Fruit fly (Drosophila melanogaster) whole organism, embryonic: ENCODE measurements around the gene TotA.

Experiments
- CG10431 ChIP-seq: fragments of 200-800 bp; sonication (Bioruptor generic); optimal IDR thresholded peaks from 3 replicates; lab custom pipeline; 2018; ENCODE audit warnings: missing biosample characterization, mild to moderate bottlenecking, missing genetic modification characterization
- CG13424 ChIP-seq: fragments of 200-800 bp; sonication (Bioruptor generic); optimal IDR thresholded peaks from 2 replicates; lab custom pipeline; 2019; ENCODE audit warnings: missing biosample characterization, mild to moderate bottlenecking, missing genetic modification characterization, moderate library complexity
- CG30403 ChIP-seq: fragments of 200-800 bp; sonication (Bioruptor generic); optimal IDR thresholded peaks from 3 replicates; lab custom pipeline; 2016; ENCODE audit warnings: missing biosample characterization, missing genetic modification characterization
- CG3163 ChIP-seq: fragments of 200-800 bp; sonication (Bioruptor generic); optimal IDR thresholded peaks from 3 replicates; lab custom pipeline; 2016; ENCODE audit warnings: missing biosample characterization, missing genetic modification characterization
- CG6765 ChIP-seq: fragments of 200-800 bp; sonication (Bioruptor generic); optimal IDR thresholded peaks from 3 replicates; lab custom pipeline; 2017; ENCODE audit warnings: missing biosample characterization, mild to moderate bottlenecking, missing genetic modification characterization
- CG6854 ChIP-seq: fragments of 200-800 bp; sonication (Bioruptor generic); optimal IDR thresholded peaks from 3 replicates; lab custom pipeline; 2017; ENCODE audit warnings: missing biosample characterization, mild to moderate bottlenecking, missing genetic modification characterization
- Mad ChIP-seq: fragments of 200-800 bp; sonication (Bioruptor generic); optimal IDR thresholded peaks from 2 replicates; lab custom pipeline; 2016; ENCODE audit warnings: missing biosample characterization, missing genetic modification characterization
- dmrt11E ChIP-seq: fragments of 200-800 bp; sonication (Bioruptor generic); optimal IDR thresholded peaks from 3 replicates; lab custom pipeline; 2018; ENCODE audit warnings: missing biosample characterization, mild to moderate bottlenecking, missing genetic modification characterization, moderate library complexity
- odd ChIP-seq: fragments of 200-800 bp; sonication (Bioruptor generic); optimal IDR thresholded peaks from 2 replicates; lab custom pipeline; 2017; ENCODE audit warnings: missing biosample characterization, mild to moderate bottlenecking, missing genetic modification characterization
- scrt ChIP-seq: fragments of 200-800 bp; sonication (Bioruptor generic); optimal IDR thresholded peaks from 2 replicates; lab custom pipeline; 2018; ENCODE audit warnings: missing biosample characterization, mild to moderate bottlenecking, missing genetic modification characterization, moderate library complexity
- sim ChIP-seq: fragments of 200-800 bp; sonication (Bioruptor generic); IDR thresholded peaks from 2 replicates; pipeline ENCODE4 v1.3.6; 2022; ENCODE audit warnings: missing biosample characterization, missing genetic modification characterization
- stc ChIP-seq: fragments of 200-800 bp; sonication (Bioruptor generic); IDR thresholded peaks from 2 replicates; pipeline ENCODE4 v1.3.6; 2022; ENCODE audit warnings: missing biosample characterization, missing genetic modification characterization

DNA sequence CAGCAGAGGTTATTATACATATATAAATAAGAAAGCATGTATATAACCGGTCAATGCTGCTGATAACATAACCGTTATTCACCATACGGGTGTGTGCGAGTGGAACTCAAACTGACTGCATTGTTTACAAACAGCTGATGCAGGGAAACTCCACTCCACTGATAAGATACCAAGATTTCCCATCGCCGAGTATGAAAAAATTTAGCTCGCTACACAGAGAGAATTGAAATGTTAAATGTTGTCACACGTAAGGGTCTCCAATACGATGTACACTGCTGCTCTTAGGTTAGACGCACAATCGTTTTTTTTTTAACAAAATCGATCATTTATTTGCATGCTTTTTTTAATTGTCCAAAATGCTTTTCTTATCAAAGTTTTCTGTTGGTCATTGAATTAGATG is 37.2 kb upstream of the TotA start:
- TF ChIP-seq sim (peak; percentile 29; the same call in 1 of the 2 replicates), CG13424 (tag; lab: Kevin White, UChicago) (peak; percentile 21), stc (peak; percentile 48; the same call in 1 of the 2 replicates), CG10431 (GFP tag; lab: Kevin White, UChicago) (no peak), CG6854 (GFP tag; lab: Kevin White, UChicago) (peak; percentile 25), CG3163 (no peak), dmrt11E (tag; lab: Kevin White, UChicago) (no peak), odd (GFP tag; lab: Kevin White, UChicago) (no peak), CG6765 (GFP tag; lab: Kevin White, UChicago) (no peak), CG30403 (GFP tag; lab: Kevin White, UChicago) (peak; percentile 19), scrt (GFP tag; lab: Kevin White, UChicago) (no peak), Mad (GFP tag; lab: Kevin White, UChicago) (no peak)
